Worm (Caenorhabditis elegans) whole organism, L1 larva: ENCODE data around the gene immp-1.

Experiments
- C04F5.9 ChIP-seq: sonication (generic microtip); optimal IDR thresholded peaks from 2 replicates; lab custom pipeline; 2016; ENCODE audit warnings: missing genetic modification characterization, missing compliant biosample characterization
- ama-1 ChIP-seq: fragments of 150-350 bp; optimal IDR thresholded peaks from 2 replicates; lab custom pipeline; 2014
- efl-1 ChIP-seq, 4 experiments: fragments of 150-350 bp; optimal IDR thresholded peaks in 3 of 4; peaks in 1 of 4; 1 replicate in 1 of 4; 2 replicates in 3 of 4; lab custom pipeline; 2014; ENCODE audit warnings: missing biosample characterization in 2 of 4, missing genetic modification characterization in 2 of 4, missing genetic modification reagents in 2 of 4
- jun-1 ChIP-seq: fragments of 150-350 bp; optimal IDR thresholded peaks from 2 replicates; lab custom pipeline; 2014; ENCODE audit warnings: missing biosample characterization, missing genetic modification reagents, missing genetic modification characterization
- lin-13 ChIP-seq: fragments of 150-350 bp; optimal IDR thresholded peaks from 2 replicates; lab custom pipeline; 2014; ENCODE audit warnings: missing biosample characterization, missing genetic modification reagents, missing genetic modification characterization
- unc-62 ChIP-seq: fragments of 150-350 bp; optimal IDR thresholded peaks from 2 replicates; lab custom pipeline; 2014; ENCODE audit warnings: missing biosample characterization, missing genetic modification reagents, missing genetic modification characterization

DNA sequence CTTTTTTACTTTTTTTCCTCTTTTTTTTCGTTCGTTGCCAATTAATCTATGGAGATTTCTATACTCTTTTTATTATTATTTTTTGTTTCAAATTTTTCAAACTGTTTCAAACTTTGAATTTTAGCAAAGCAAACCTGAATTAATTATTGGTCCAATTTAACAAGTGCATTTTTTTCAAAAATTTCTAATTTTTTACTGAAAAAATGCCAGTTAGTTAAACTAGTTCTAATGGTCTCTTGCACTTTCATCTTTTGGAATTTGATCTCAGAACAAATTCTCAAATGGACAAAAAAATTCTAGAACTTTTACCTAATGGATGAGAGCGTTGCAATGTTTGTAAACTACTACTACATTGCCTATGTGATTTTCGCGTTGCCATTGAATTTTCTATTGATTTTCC, 7.0 kb downstream of the immp-1 start, which contains the start of gene srd-74:
- no peak for TF ChIP-seq lin-13 (GFP tag; lab: Kevin White, UChicago)
- TF ChIP-seq jun-1 (tag; lab: Kevin White, UChicago) = no peak
- TF ChIP-seq unc-62 (GFP tag; lab: Kevin White, UChicago) = no peak
- TF ChIP-seq ama-1 = no peak
- no peak for TF ChIP-seq efl-1 (optimal IDR thresholded peaks at IDR 0.05; lab: Kevin White, UChicago)
- no peak for TF ChIP-seq efl-1 (GFP tag; optimal IDR thresholded peaks at IDR 0.05 in 1 of 2; lab: Kevin White, UChicago)
- TF ChIP-seq C04F5.9 (tag; lab: Kevin White, UChicago) = no peak
